Fruit fly (Drosophila melanogaster) whole organism, prepupa: ENCODE measurements around the gene RpS25.

Experiments
- CG11902 ChIP-seq: fragments of 200-800 bp; sonication (Bioruptor generic); optimal IDR thresholded peaks from 3 replicates; lab custom pipeline; 2016; ENCODE audit warnings: missing biosample characterization, missing genetic modification characterization
- CG31627 ChIP-seq: fragments of 200-800 bp; sonication (Bioruptor generic); optimal IDR thresholded peaks from 3 replicates; lab custom pipeline; 2016; ENCODE audit warnings: missing biosample characterization, missing genetic modification characterization
- CG32006 ChIP-seq: fragments of 200-800 bp; sonication (Bioruptor generic); optimal IDR thresholded peaks from 3 replicates; lab custom pipeline; 2017; ENCODE audit warnings: missing biosample characterization, mild to moderate bottlenecking, missing genetic modification characterization
- CG6808 ChIP-seq: fragments of 200-800 bp; sonication (Bioruptor generic); optimal IDR thresholded peaks from 3 replicates; lab custom pipeline; 2017; ENCODE audit warnings: missing biosample characterization, missing genetic modification characterization, mild to moderate bottlenecking, moderate library complexity, missing genetic modification reagents
- CG8632 ChIP-seq: fragments of 200-800 bp; sonication (Bioruptor generic); optimal IDR thresholded peaks from 3 replicates; lab custom pipeline; 2016; ENCODE audit warnings: missing biosample characterization, missing genetic modification characterization
- CG9139 ChIP-seq: fragments of 200-800 bp; sonication (Bioruptor generic); optimal IDR thresholded peaks from 3 replicates; lab custom pipeline; 2017; ENCODE audit warnings: missing biosample characterization, mild to moderate bottlenecking, missing genetic modification characterization
- Ets96B ChIP-seq: fragments of 200-800 bp; optimal IDR thresholded peaks from 2 replicates; lab custom pipeline; 2019; ENCODE audit warnings: missing biosample characterization, mild to moderate bottlenecking, missing genetic modification characterization, moderate library complexity
- OdsH ChIP-seq: fragments of 200-800 bp; sonication (Bioruptor generic); optimal IDR thresholded peaks from 3 replicates; lab custom pipeline; 2016; ENCODE audit warnings: missing biosample characterization, missing genetic modification characterization
- Smox ChIP-seq: fragments of 200-800 bp; sonication (Bioruptor generic); optimal IDR thresholded peaks from 3 replicates; lab custom pipeline; 2016; ENCODE audit warnings: missing biosample characterization, missing genetic modification characterization
- Sox102F ChIP-seq: fragments of 200-800 bp; sonication (Bioruptor generic); optimal IDR thresholded peaks from 2 replicates; lab custom pipeline; 2016; ENCODE audit warnings: missing biosample characterization, mild to moderate bottlenecking, missing genetic modification characterization
- achi ChIP-seq: fragments of 200-800 bp; sonication (Bioruptor generic); optimal IDR thresholded peaks from 3 replicates; lab custom pipeline; 2016; ENCODE audit warnings: missing biosample characterization, missing genetic modification characterization
- fkh ChIP-seq: fragments of 200-800 bp; sonication (Bioruptor generic); optimal IDR thresholded peaks from 3 replicates; lab custom pipeline; 2017; ENCODE audit warnings: missing biosample characterization, mild to moderate bottlenecking, missing genetic modification characterization, moderate library complexity
- lz ChIP-seq: fragments of 200-800 bp; sonication (Bioruptor generic); optimal IDR thresholded peaks from 3 replicates; lab custom pipeline; 2016; ENCODE audit warnings: missing biosample characterization, missing genetic modification characterization
- vri ChIP-seq: fragments of 200-800 bp; sonication (Bioruptor generic); optimal IDR thresholded peaks from 3 replicates; lab custom pipeline; 2016; ENCODE audit warnings: missing biosample characterization, mild to moderate bottlenecking, missing genetic modification characterization

- no peak for TF ChIP-seq lz
- no peak for TF ChIP-seq Sox102F (GFP tag; lab: Kevin White, UChicago)
- no peak for TF ChIP-seq Smox (GFP tag; lab: Kevin White, UChicago)
- no peak for TF ChIP-seq OdsH (GFP tag; lab: Kevin White, UChicago)
- no peak for TF ChIP-seq achi (GFP tag; lab: Kevin White, UChicago)
- TF ChIP-seq CG11902 (GFP tag; lab: Kevin White, UChicago) = no peak
- TF ChIP-seq CG31627 (GFP tag; lab: Kevin White, UChicago) = no peak
- no peak for TF ChIP-seq CG32006
- TF ChIP-seq CG8632 = no peak
- TF ChIP-seq fkh = no peak
- TF ChIP-seq vri (GFP tag; lab: Kevin White, UChicago) = peak; percentile 77
- TF ChIP-seq CG6808 = no peak
- TF ChIP-seq CG9139 (GFP tag; lab: Kevin White, UChicago) = no peak
- no peak for TF ChIP-seq Ets96B (tag; lab: Kevin White, UChicago)
Observed at dm6 chr3R:11245803-11246202, 29.7 kb upstream of the RpS25 start.
